Worm (Caenorhabditis elegans): ENCODE measurements around the gene Y53F4B.5.
"Not testable (repeated sequence)": the region's sequence is repeated elsewhere in the genome, so short reads cannot be mapped to it uniquely, and the experiment has no call there.

DNA sequence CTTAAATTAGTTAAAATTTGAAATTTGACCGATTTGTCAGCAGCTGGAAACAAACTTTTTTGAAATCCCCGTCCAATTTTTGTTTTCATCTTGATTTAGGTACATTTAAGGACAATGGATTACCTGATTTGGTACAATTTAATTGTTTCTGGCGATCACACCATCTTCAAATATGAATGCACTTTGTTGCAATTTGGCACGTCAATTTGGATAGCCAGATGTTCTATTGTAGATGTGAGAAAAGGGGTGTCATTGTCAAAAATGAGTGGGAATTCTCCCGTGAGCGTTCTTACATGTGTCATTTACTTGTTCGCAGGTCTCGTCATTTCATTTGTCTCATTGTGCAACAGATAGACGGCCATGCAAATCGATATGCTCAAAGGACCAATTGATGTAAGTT, 4.4 kb upstream of the Y53F4B.5 start, which contains the start of gene Y53F4B.43:
- TF ChIP-seq F13C5.2 (tag; optimal IDR thresholded peaks at IDR 0.05); ceh-13 (GFP tag; optimal IDR thresholded peaks at IDR 0.05); ama-1 (optimal IDR thresholded peaks at IDR 0.05); B0310.2 (tag; optimal IDR thresholded peaks at IDR 0.05): not testable (repeated sequence)

All from whole organism, early embryonic.